2 fruit fly cellular contexts compared by ENCODE assay signal in the genomic region with DNA sequence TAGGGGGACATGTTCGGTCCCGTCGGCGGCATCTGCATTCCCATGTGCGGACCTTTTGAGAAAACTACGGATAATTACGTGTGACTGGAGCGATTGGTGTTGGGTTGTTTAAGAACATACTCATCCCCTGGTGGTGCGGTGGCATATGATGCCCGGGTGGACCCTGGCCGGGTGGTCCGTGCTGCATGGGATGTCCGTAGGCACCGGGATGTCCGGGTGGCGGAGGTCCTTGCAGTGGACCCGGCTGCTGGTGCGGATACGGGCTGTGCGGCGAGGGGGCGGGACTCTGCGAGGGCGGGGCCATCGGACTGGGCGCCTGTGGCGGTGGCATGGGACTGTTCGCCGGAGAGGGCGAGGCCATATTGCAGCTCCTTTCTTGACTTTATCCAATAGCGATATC.
TF ChIP-seq lines count a peak whose summit lies in the region.

No protein-coding gene starts in this region.

- no peak for TF ChIP-seq CTCF in whole organism, embryonic (GFP tag; optimal IDR thresholded peaks at IDR 0.05; lab: Kevin White, UChicago)

TF ChIP-seq in whole organism, embryonic, 481 proteins besides CTCF, POLR2A, EP300 and RAD21:
- no peak for TF ChIP-seq onecut (GFP tag; IDR thresholded peaks at IDR 0.05; lab: Robert Waterston, UW)
- TF ChIP-seq CG11504 (tag; optimal IDR thresholded peaks at IDR 0.05; lab: Kevin White, UChicago): no peak
- no peak for TF ChIP-seq CG17359 (tag; optimal IDR thresholded peaks at IDR 0.05; lab: Kevin White, UChicago)
- TF ChIP-seq CG14965 (GFP tag; optimal IDR thresholded peaks at IDR 0.05; lab: Kevin White, UChicago; ENCODE audit: borderline replicate concordance): no peak
- 0 out of 2 replicates have a peak, but pooled peaks have one; percentile 51 for TF ChIP-seq CG42726 (GFP tag; IDR thresholded peaks at IDR 0.05; lab: Robert Waterston, UW; ENCODE audit: partially characterized antibody)
- no peak for TF ChIP-seq tgo (GFP tag; IDR thresholded peaks at IDR 0.05; lab: Robert Waterston, UW)
- no peak for TF ChIP-seq tll (GFP tag; optimal IDR thresholded peaks at IDR 0.05; lab: Kevin White, UChicago)
- peak; percentile 44; the same call in 1 of the 2 replicates for TF ChIP-seq CG16779 (GFP tag; IDR thresholded peaks at IDR 0.05; lab: Robert Waterston, UW)
- no peak for TF ChIP-seq CG17361 (GFP tag; IDR thresholded peaks at IDR 0.05; lab: Robert Waterston, UW)
- no peak for TF ChIP-seq CG7786 (GFP tag; optimal IDR thresholded peaks at IDR 0.05; lab: Kevin White, UChicago)
- no peak for TF ChIP-seq CG4404 (GFP tag; IDR thresholded peaks at IDR 0.05; lab: Robert Waterston, UW)
- no peak for TF ChIP-seq az2 (GFP tag; optimal IDR thresholded peaks at IDR 0.05; lab: Kevin White, UChicago)
- TF ChIP-seq Hsf (GFP tag; optimal IDR thresholded peaks at IDR 0.05; lab: Kevin White, UChicago): no peak
- TF ChIP-seq Med (GFP tag; lab: Kevin White, UChicago): peak; percentile 20
- 0 out of 3 replicates have a peak, but pooled peaks have one; percentile 13 for TF ChIP-seq CG6791 (GFP tag; IDR thresholded peaks at IDR 0.05; lab: Robert Waterston, UW; ENCODE audit: partially characterized antibody)
- TF ChIP-seq dpn (GFP tag; optimal IDR thresholded peaks at IDR 0.05; lab: Kevin White, UChicago): no peak
- TF ChIP-seq CG30020 (tag; optimal IDR thresholded peaks at IDR 0.05; lab: Kevin White, UChicago): no peak
- TF ChIP-seq Rx (GFP tag; IDR thresholded peaks at IDR 0.05; lab: Robert Waterston, UW): peak; percentile 38
TF ChIP-seq in whole organism, embryonic: peak in this region for 5.

TF ChIP-seq in whole organism, wandering third instar larva, 38 proteins besides CTCF, POLR2A, EP300 and RAD21:
- TF ChIP-seq pan (optimal IDR thresholded peaks at IDR 0.05; lab: Kevin White, UChicago) (no peak), Dfd (GFP tag; optimal IDR thresholded peaks at IDR 0.05; lab: Kevin White, UChicago) (peak; percentile 80)
TF ChIP-seq in whole organism, wandering third instar larva: peak in this region for 1.
